Fruit fly (Drosophila melanogaster) whole organism, embryonic: ENCODE results near the gene plx.

Experiments used
- Adf1 ChIP-seq: fragments of 200-800 bp; sonication (Bioruptor generic); IDR thresholded peaks from 2 replicates; pipeline ENCODE4 v1.3.6; 2022; ENCODE audit warnings: missing biosample characterization, missing genetic modification characterization
- Aef1 ChIP-seq: fragments of 200-800 bp; sonication (Bioruptor generic); IDR thresholded peaks from 3 replicates; pipeline ENCODE4 v1.3.6; 2022; ENCODE audit warnings: missing biosample characterization, missing genetic modification characterization
- Awh ChIP-seq: fragments of 200-800 bp; sonication (Bioruptor generic); IDR thresholded peaks from 2 replicates; pipeline ENCODE4, ENCODE4 v1.3.6; 2022; ENCODE audit warnings: missing biosample characterization, missing genetic modification characterization
- CG11093 ChIP-seq: fragments of 200-800 bp; sonication (Bioruptor generic); IDR thresholded peaks from 3 replicates; pipeline ENCODE4 v1.3.6; 2022; ENCODE audit warnings: missing biosample characterization, missing genetic modification characterization
- CG12071 ChIP-seq: fragments of 200-800 bp; sonication (Bioruptor generic); optimal IDR thresholded peaks from 3 replicates; lab custom pipeline; 2018; ENCODE audit warnings: missing biosample characterization, mild to moderate bottlenecking, missing genetic modification characterization
- CG12104 ChIP-seq: fragments of 200-800 bp; sonication (Bioruptor generic); optimal IDR thresholded peaks from 3 replicates; lab custom pipeline; 2016; ENCODE audit warnings: missing biosample characterization, missing genetic modification characterization
- CG13424 ChIP-seq: fragments of 200-800 bp; sonication (Bioruptor generic); optimal IDR thresholded peaks from 2 replicates; lab custom pipeline; 2019; ENCODE audit warnings: missing biosample characterization, mild to moderate bottlenecking, missing genetic modification characterization, moderate library complexity
- CG15269 ChIP-seq: fragments of 200-800 bp; sonication (Bioruptor generic); optimal IDR thresholded peaks from 2 replicates; lab custom pipeline; 2018; ENCODE audit warnings: missing biosample characterization, mild to moderate bottlenecking, missing genetic modification characterization, moderate library complexity
- CG16863 ChIP-seq: fragments of 200-800 bp; sonication (Bioruptor generic); optimal IDR thresholded peaks from 3 replicates; lab custom pipeline; 2016; ENCODE audit warnings: missing biosample characterization, missing genetic modification characterization
- CG17385 ChIP-seq: fragments of 200-800 bp; sonication (Bioruptor generic); optimal IDR thresholded peaks from 3 replicates; lab custom pipeline; 2018; ENCODE audit warnings: missing biosample characterization, mild to moderate bottlenecking, missing genetic modification characterization
- CG17612 ChIP-seq: fragments of 200-800 bp; sonication (Bioruptor generic); IDR thresholded peaks from 2 replicates; pipeline ENCODE4 v1.3.6; 2022; ENCODE audit warnings: missing biosample characterization, missing genetic modification characterization
- CG30431 ChIP-seq: fragments of 200-800 bp; sonication (Bioruptor generic); optimal IDR thresholded peaks from 2 replicates; lab custom pipeline; 2017; ENCODE audit warnings: missing biosample characterization, missing genetic modification characterization
- CG32532 ChIP-seq: fragments of 200-800 bp; sonication (Bioruptor generic); IDR thresholded peaks from 2 replicates; pipeline ENCODE4 v1.3.6; 2022; ENCODE audit warnings: missing biosample characterization, missing genetic modification characterization
- CG34422 ChIP-seq: fragments of 200-800 bp; sonication (Bioruptor generic); IDR thresholded peaks from 3 replicates; pipeline ENCODE4 v1.3.6; 2022; ENCODE audit warnings: missing biosample characterization, missing genetic modification characterization
- CG4820 ChIP-seq: fragments of 200-800 bp; sonication (Bioruptor generic); optimal IDR thresholded peaks from 3 replicates; lab custom pipeline; 2016; ENCODE audit warnings: missing biosample characterization, missing genetic modification characterization
- CG5953 ChIP-seq: fragments of 200-800 bp; sonication (Bioruptor generic); IDR thresholded peaks from 2 replicates; pipeline ENCODE4 v1.3.6; 2022; ENCODE audit warnings: missing biosample characterization, missing genetic modification characterization
- CG6854 ChIP-seq: fragments of 200-800 bp; sonication (Bioruptor generic); optimal IDR thresholded peaks from 3 replicates; lab custom pipeline; 2017; ENCODE audit warnings: missing biosample characterization, mild to moderate bottlenecking, missing genetic modification characterization
- CG7357 ChIP-seq: fragments of 200-800 bp; sonication (Bioruptor generic); IDR thresholded peaks from 3 replicates; pipeline ENCODE4 v1.3.6; 2022; ENCODE audit warnings: missing biosample characterization, missing genetic modification characterization
- CG7786 ChIP-seq: fragments of 200-800 bp; sonication (Bioruptor generic); optimal IDR thresholded peaks from 2 replicates; lab custom pipeline; 2016; ENCODE audit warnings: missing biosample characterization, missing genetic modification characterization
- CG8290 ChIP-seq, 3 experiments: fragments of 200-800 bp; sonication (Bioruptor generic); optimal IDR thresholded peaks; 2 replicates each; lab custom pipeline; 2016 to 2019; ENCODE audit warnings: missing biosample characterization in 3 of 3, missing genetic modification characterization in 3 of 3, mild to moderate bottlenecking in 2 of 3, moderate library complexity in 1 of 3
- Dbx ChIP-seq: fragments of 200-800 bp; sonication (Bioruptor generic); IDR thresholded peaks from 3 replicates; pipeline ENCODE4 v1.3.6; 2022; ENCODE audit warnings: missing biosample characterization, missing genetic modification characterization
- E2f2 ChIP-seq: fragments of 200-800 bp; sonication (Bioruptor generic); IDR thresholded peaks from 2 replicates; pipeline ENCODE4 v1.3.6; 2022; ENCODE audit warnings: missing biosample characterization, missing genetic modification characterization
- ERR ChIP-seq: fragments of 200-800 bp; sonication (Bioruptor generic); optimal IDR thresholded peaks from 2 replicates; lab custom pipeline; 2016; ENCODE audit warnings: missing biosample characterization, missing genetic modification characterization
- Ets97D ChIP-seq: fragments of 200-800 bp; sonication (Bioruptor generic); optimal IDR thresholded peaks from 3 replicates; lab custom pipeline; 2016; ENCODE audit warnings: missing biosample characterization, missing genetic modification characterization
- H15 ChIP-seq: fragments of 200-800 bp; sonication (Bioruptor generic); IDR thresholded peaks from 3 replicates; pipeline ENCODE4 v1.3.6; 2022; ENCODE audit warnings: missing biosample characterization, missing genetic modification characterization
- HHEX ChIP-seq: fragments of 200-800 bp; sonication (Bioruptor generic); optimal IDR thresholded peaks from 3 replicates; lab custom pipeline; 2017; ENCODE audit warnings: missing biosample characterization, mild to moderate bottlenecking, missing genetic modification characterization, missing genetic modification reagents
- HLH54F ChIP-seq: fragments of 200-800 bp; sonication (Bioruptor generic); optimal IDR thresholded peaks from 3 replicates; lab custom pipeline; 2016; ENCODE audit warnings: missing biosample characterization, missing genetic modification characterization
- Lpt ChIP-seq: fragments of >200 bp; optimal IDR thresholded peaks from 2 replicates; lab custom pipeline; 2018; ENCODE audit warnings: missing biosample characterization, missing genetic modification characterization
- Mad ChIP-seq: fragments of 200-800 bp; sonication (Bioruptor generic); optimal IDR thresholded peaks from 2 replicates; lab custom pipeline; 2016; ENCODE audit warnings: missing biosample characterization, missing genetic modification characterization
- Max ChIP-seq: fragments of 200-800 bp; sonication (Bioruptor generic); optimal IDR thresholded peaks from 2 replicates; lab custom pipeline; 2016; ENCODE audit warnings: missing biosample characterization, mild to moderate bottlenecking, missing genetic modification characterization
- Optix ChIP-seq: fragments of 200-800 bp; sonication (Bioruptor generic); IDR thresholded peaks from 3 replicates; pipeline ENCODE4 v1.3.6; 2022; ENCODE audit warnings: missing biosample characterization, missing genetic modification characterization
- TFAM ChIP-seq: fragments of 200-800 bp; sonication (Bioruptor generic); optimal IDR thresholded peaks from 2 replicates; lab custom pipeline; 2017; ENCODE audit warnings: missing biosample characterization, missing genetic modification characterization, inconsistent platforms
- ab ChIP-seq: fragments of 200-800 bp; sonication (Bioruptor generic); optimal IDR thresholded peaks from 2 replicates; lab custom pipeline; 2016; ENCODE audit warnings: missing biosample characterization, missing genetic modification characterization
- al ChIP-seq: fragments of 200-800 bp; sonication (Bioruptor generic); IDR thresholded peaks from 2 replicates; pipeline ENCODE4 v1.3.6; 2022; ENCODE audit warnings: missing biosample characterization, missing genetic modification characterization
- amos ChIP-seq: fragments of 200-800 bp; sonication (Bioruptor generic); IDR thresholded peaks from 2 replicates; pipeline ENCODE4 v1.3.6; 2022; ENCODE audit warnings: missing biosample characterization, missing genetic modification characterization; ENCODE audit not compliant: partially characterized antibody
- bbx ChIP-seq: fragments of 200-800 bp; sonication (Bioruptor generic); IDR thresholded peaks from 2 replicates; pipeline ENCODE4 v1.3.6; 2022; ENCODE audit warnings: missing biosample characterization, missing genetic modification characterization; ENCODE audit not compliant: partially characterized antibody
- disco-r ChIP-seq: fragments of 200-800 bp; sonication (Bioruptor generic); optimal IDR thresholded peaks from 2 replicates; lab custom pipeline; 2016; ENCODE audit warnings: missing biosample characterization, missing genetic modification characterization
- exex ChIP-seq: fragments of 200-800 bp; sonication (Bioruptor generic); optimal IDR thresholded peaks from 4 replicates; lab custom pipeline; 2018; ENCODE audit warnings: missing biosample characterization, mild to moderate bottlenecking, missing genetic modification characterization, moderate library complexity
- gcm2 ChIP-seq: fragments of 200-800 bp; sonication (Bioruptor generic); optimal IDR thresholded peaks from 2 replicates; lab custom pipeline; 2016; ENCODE audit warnings: missing biosample characterization, missing genetic modification characterization
- gro ChIP-seq: fragments of 200-800 bp; sonication (Bioruptor generic); optimal IDR thresholded peaks from 2 replicates; lab custom pipeline; 2016; ENCODE audit warnings: missing biosample characterization, missing genetic modification characterization
- hth ChIP-seq: fragments of >200 bp; optimal IDR thresholded peaks from 2 replicates; lab custom pipeline; 2017; ENCODE audit warnings: inconsistent platforms
- lilli ChIP-seq: fragments of 200-800 bp; sonication (Bioruptor generic); optimal IDR thresholded peaks from 3 replicates; lab custom pipeline; 2016; ENCODE audit warnings: missing biosample characterization, missing genetic modification characterization
- psq ChIP-seq: fragments of 200-800 bp; sonication (Bioruptor generic); optimal IDR thresholded peaks from 2 replicates; lab custom pipeline; 2017; ENCODE audit warnings: missing biosample characterization, missing genetic modification characterization
- pum ChIP-seq: fragments of 200-800 bp; sonication (Bioruptor generic); optimal IDR thresholded peaks from 2 replicates; lab custom pipeline; 2016; ENCODE audit warnings: missing biosample characterization, missing genetic modification characterization
- stwl ChIP-seq: fragments of 200-800 bp; sonication (Bioruptor generic); optimal IDR thresholded peaks from 3 replicates; lab custom pipeline; 2018; ENCODE audit warnings: missing biosample characterization, mild to moderate bottlenecking, missing genetic modification characterization, moderate library complexity
- tap ChIP-seq: fragments of 200-800 bp; optimal IDR thresholded peaks from 3 replicates; lab custom pipeline; 2019; ENCODE audit warnings: missing biosample characterization, mild to moderate bottlenecking, missing genetic modification characterization, moderate library complexity
- tin ChIP-seq: fragments of 200-800 bp; sonication (Bioruptor generic); optimal IDR thresholded peaks from 3 replicates; lab custom pipeline; 2016; ENCODE audit warnings: missing biosample characterization, missing genetic modification characterization
- trem ChIP-seq: fragments of 200-800 bp; optimal IDR thresholded peaks from 3 replicates; lab custom pipeline; 2019; ENCODE audit warnings: missing biosample characterization, mild to moderate bottlenecking, missing genetic modification characterization, moderate library complexity
- ttk ChIP-seq: fragments of 200-800 bp; sonication (Bioruptor generic); IDR thresholded peaks from 2 replicates; pipeline ENCODE4 v2.1.2; 2022; ENCODE audit warnings: missing biosample characterization, missing genetic modification characterization
- wdn ChIP-seq: fragments of 200-800 bp; sonication (Bioruptor generic); IDR thresholded peaks from 2 replicates; pipeline ENCODE4 v1.3.6; 2022; ENCODE audit warnings: missing biosample characterization, missing genetic modification characterization

The plx gene

DNA sequence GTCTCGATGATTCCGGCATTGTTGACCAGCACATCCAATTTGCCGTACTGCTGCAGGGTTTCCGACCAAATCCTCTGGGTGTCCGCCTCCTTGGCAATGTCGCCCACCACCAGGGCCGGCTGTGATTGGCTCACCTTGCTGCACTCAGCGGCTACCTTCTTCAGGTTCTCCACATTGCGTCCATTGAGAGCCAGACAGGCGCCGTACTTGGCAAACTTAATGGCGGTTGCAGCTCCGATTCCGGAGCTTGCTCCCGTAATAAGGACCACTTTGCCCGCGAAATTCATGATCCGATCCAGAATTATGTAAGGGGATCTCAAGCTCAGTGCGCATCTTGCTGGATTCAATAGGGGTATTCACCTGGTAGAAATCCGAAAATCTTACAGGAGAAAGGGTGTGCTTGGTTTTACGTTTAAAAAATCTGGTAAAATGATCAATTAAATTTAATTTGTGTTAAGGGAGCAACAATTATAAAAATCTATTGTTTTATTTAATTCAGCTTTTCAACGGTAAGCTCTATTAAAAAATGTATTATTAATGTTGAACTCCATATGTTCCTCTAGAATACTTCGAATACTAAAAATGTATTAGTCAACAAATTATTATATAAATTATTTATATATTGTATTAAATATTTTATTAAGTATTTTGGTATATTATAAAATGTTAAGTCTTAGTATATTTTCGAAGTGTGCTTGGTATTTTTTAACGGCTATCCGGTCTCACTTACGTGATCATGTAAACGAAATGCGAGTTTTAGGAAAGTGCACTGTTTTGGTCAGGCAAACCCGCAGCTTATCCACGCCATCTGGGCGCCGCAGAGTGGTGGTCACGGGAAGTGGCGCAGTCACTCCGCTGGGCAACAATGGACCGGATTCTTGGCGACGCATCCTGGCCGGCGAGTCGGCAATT lies 48.9 kb upstream of the plx start, which contains the start of the genes CG31548 and CG12170 (continued):
- TF ChIP-seq Max (GFP tag; lab: Kevin White, UChicago) (no peak), wdn (GFP tag; lab: Robert Waterston, UW) (no peak), CG7786 (GFP tag; lab: Kevin White, UChicago) (peak; percentile 7), ERR (no peak), stwl (no peak), CG32532 (peak; percentile 59; the same call in 1 of the 2 replicates), Awh (GFP tag; lab: Robert Waterston, UW) (no peak), ttk (0 out of 2 replicates have a peak, but pooled peaks have one; percentile 15), E2f2 (GFP tag; lab: Robert Waterston, UW) (no peak; the same call in 1 of the 2 replicates), CG16863 (GFP tag; lab: Kevin White, UChicago) (peak; percentile 27), CG8290 (GFP tag; optimal IDR thresholded peaks at IDR 0.05; lab: Kevin White, UChicago) (no peak), CG8290 (tag; optimal IDR thresholded peaks at IDR 0.05; lab: Kevin White, UChicago) (no peak), CG30431 (GFP tag; lab: Kevin White, UChicago) (no peak), tap (tag; lab: Kevin White, UChicago) (peak; percentile 54), gro (GFP tag; lab: Kevin White, UChicago) (peak; percentile 11), H15 (GFP tag; lab: Robert Waterston, UW) (no peak), disco-r (GFP tag; lab: Kevin White, UChicago) (no peak), HLH54F (GFP tag; lab: Kevin White, UChicago) (no peak), HHEX (no peak), Optix (GFP tag; lab: Robert Waterston, UW) (no peak), TFAM (GFP tag; lab: Kevin White, UChicago) (no peak), CG34422 (GFP tag; lab: Robert Waterston, UW) (0 out of 3 replicates have a peak, but pooled peaks have one; percentile 16), CG15269 (tag; lab: Kevin White, UChicago) (no peak), CG5953 (GFP tag; lab: Robert Waterston, UW) (peak; percentile 36; the same call in 1 of the 2 replicates), CG13424 (peak; percentile 53), gcm2 (no peak), CG6854 (GFP tag; lab: Kevin White, UChicago) (no peak), hth (lab: Kevin White, UChicago) (no peak), pum (GFP tag; lab: Kevin White, UChicago) (peak; percentile 25), amos (no peak), Lpt (GFP tag; lab: Kevin White, UChicago) (no peak), ab (GFP tag; lab: Kevin White, UChicago) (no peak), bbx (GFP tag; lab: Robert Waterston, UW) (no peak), tin (peak; percentile 29), CG12104 (no peak), CG17612 (GFP tag; lab: Robert Waterston, UW) (no peak), Ets97D (GFP tag; lab: Kevin White, UChicago) (peak; percentile 14), CG4820 (GFP tag; lab: Kevin White, UChicago) (peak; percentile 31), CG7357 (no peak), CG17385 (GFP tag; lab: Kevin White, UChicago) (no peak), Dbx (GFP tag; lab: Robert Waterston, UW) (no peak), Mad (GFP tag; lab: Kevin White, UChicago) (no peak), lilli (peak; percentile 53), al (GFP tag; lab: Robert Waterston, UW) (no peak), trem (tag; lab: Kevin White, UChicago) (peak; percentile 57), psq (GFP tag; lab: Kevin White, UChicago) (no peak), exex (tag; lab: Kevin White, UChicago) (no peak), Adf1 (no peak), CG11093 (no peak), CG12071 (GFP tag; lab: Kevin White, UChicago) (no peak), Aef1 (GFP tag; lab: Robert Waterston, UW) (0 out of 3 replicates have a peak, but pooled peaks have one; percentile 18)
